Worm (Caenorhabditis elegans) whole organism, L4 larva: Measurements from ENCODE around the gene Y4C6B.7.
"Not testable (repeated sequence)": the region's sequence is repeated elsewhere in the genome, so short reads cannot be mapped to it uniquely, and the experiment has no call there.

Experiments used
- mdl-1 ChIP-seq, 2 experiments: fragments of 150-350 bp in 1 of 2; sonication (generic microtip) in 1 of 2; optimal IDR thresholded peaks; 2 replicates each; lab custom pipeline; 2014 to 2017; ENCODE audit warnings: missing biosample characterization in 2 of 2, missing genetic modification characterization in 2 of 2
- mep-1 ChIP-seq: fragments of 150-350 bp; sonication (generic microtip); optimal IDR thresholded peaks from 3 replicates; lab custom pipeline; 2014; ENCODE audit warnings: missing biosample characterization, missing genetic modification characterization

ce11 chrIV:5350480-5351193 lies 2.6 kb downstream of the Y4C6B.7 start, which contains the start of gene gba-4:
- TF ChIP-seq mdl-1 (tag; optimal IDR thresholded peaks at IDR 0.05; lab: Kevin White, UChicago); mep-1 (tag; lab: Kevin White, UChicago): not testable (repeated sequence)
